Worm (Caenorhabditis elegans) whole organism, L2 larva: ENCODE data around the gene mltn-9.

Source experiments
- C34F6.9 ChIP-seq: fragments of 150-350 bp; optimal IDR thresholded peaks from 2 replicates; lab custom pipeline; 2014; ENCODE audit warnings: missing biosample characterization, missing genetic modification characterization
- Y55F3AM.14 ChIP-seq: fragments of 200-800 bp; sonication (Bioruptor generic); optimal IDR thresholded peaks from 2 replicates; lab custom pipeline; 2018; ENCODE audit warnings: mild to moderate bottlenecking, missing genetic modification characterization, missing compliant biosample characterization
- ama-1 ChIP-seq: fragments of 150-350 bp; optimal IDR thresholded peaks from 2 replicates; lab custom pipeline; 2018; ENCODE audit warnings: inconsistent platforms
- blmp-1 ChIP-seq: sonication (generic microtip); optimal IDR thresholded peaks from 2 replicates; lab custom pipeline; 2017; ENCODE audit warnings: missing genetic modification characterization, mild to moderate bottlenecking, missing compliant biosample characterization, antibody characterized with exemption, moderate library complexity; ENCODE audit not compliant: insufficient read depth
- ceh-16 ChIP-seq: fragments of 150-350 bp; optimal IDR thresholded peaks from 2 replicates; lab custom pipeline; 2014; ENCODE audit warnings: missing biosample characterization, missing genetic modification characterization
- crh-2 ChIP-seq: sonication (generic microtip); optimal IDR thresholded peaks from 2 replicates; lab custom pipeline; 2017; ENCODE audit warnings: missing biosample characterization, missing genetic modification characterization
- dmd-4 ChIP-seq: sonication (generic microtip); optimal IDR thresholded peaks from 2 replicates; lab custom pipeline; 2017; ENCODE audit warnings: missing biosample characterization, missing genetic modification characterization
- egl-27 ChIP-seq: sonication (generic microtip); optimal IDR thresholded peaks from 3 replicates; lab custom pipeline; 2017; ENCODE audit warnings: missing biosample characterization, missing genetic modification reagents, missing genetic modification characterization
- elt-1 ChIP-seq: fragments of 150-350 bp; optimal IDR thresholded peaks from 2 replicates; lab custom pipeline; 2014; ENCODE audit warnings: missing biosample characterization, missing genetic modification characterization
- fos-1 ChIP-seq: fragments of 150-350 bp; optimal IDR thresholded peaks from 2 replicates; lab custom pipeline; 2014; ENCODE audit warnings: missing biosample characterization, missing genetic modification characterization
- lin-11 ChIP-seq: fragments of 150-350 bp; sonication (generic microtip); optimal IDR thresholded peaks from 2 replicates; lab custom pipeline; 2014; ENCODE audit warnings: missing biosample characterization, missing genetic modification characterization, inconsistent platforms, mixed read lengths
- lin-13 ChIP-seq: fragments of 150-350 bp; optimal IDR thresholded peaks from 2 replicates; lab custom pipeline; 2014; ENCODE audit warnings: missing biosample characterization, missing genetic modification reagents, missing genetic modification characterization
- lin-39 ChIP-seq: fragments of 150-350 bp; optimal IDR thresholded peaks from 2 replicates; lab custom pipeline; 2014; ENCODE audit warnings: missing biosample characterization, missing genetic modification reagents, missing genetic modification characterization
- lsy-2 ChIP-seq, 2 experiments: fragments of 150-350 bp in 1 of 2; sonication (generic microtip) in 1 of 2; optimal IDR thresholded peaks; 2 replicates each; lab custom pipeline; 2014 to 2017; ENCODE audit warnings: missing biosample characterization in 2 of 2, missing genetic modification characterization in 2 of 2
- mab-5 ChIP-seq: fragments of 150-350 bp; optimal IDR thresholded peaks from 2 replicates; lab custom pipeline; 2014; ENCODE audit warnings: missing biosample characterization, missing genetic modification characterization
- mbf-1 ChIP-seq: sonication (generic microtip); optimal IDR thresholded peaks from 2 replicates; lab custom pipeline; 2017; ENCODE audit warnings: missing biosample characterization, missing genetic modification characterization
- mdl-1 ChIP-seq, 2 experiments: fragments of 150-350 bp in 1 of 2; sonication (generic microtip) in 1 of 2; optimal IDR thresholded peaks; 2 replicates each; lab custom pipeline; 2017; ENCODE audit warnings: missing biosample characterization in 2 of 2, missing genetic modification characterization in 2 of 2
- nhr-10 ChIP-seq: sonication (generic microtip); optimal IDR thresholded peaks from 2 replicates; lab custom pipeline; 2017; ENCODE audit warnings: missing biosample characterization, missing genetic modification characterization
- nhr-11 ChIP-seq: fragments of 150-350 bp; optimal IDR thresholded peaks from 2 replicates; lab custom pipeline; 2014; ENCODE audit warnings: missing biosample characterization, missing genetic modification characterization
- nhr-12 ChIP-seq: fragments of 150-350 bp; optimal IDR thresholded peaks from 2 replicates; lab custom pipeline; 2014; ENCODE audit warnings: missing biosample characterization, missing genetic modification characterization
- nhr-129 ChIP-seq: fragments of 150-350 bp; optimal IDR thresholded peaks from 2 replicates; lab custom pipeline; 2014; ENCODE audit warnings: missing biosample characterization, missing genetic modification characterization
- nhr-21 ChIP-seq: fragments of 150-350 bp; optimal IDR thresholded peaks from 2 replicates; lab custom pipeline; 2014; ENCODE audit warnings: missing biosample characterization, missing genetic modification characterization
- nhr-23 ChIP-seq: fragments of 150-350 bp; optimal IDR thresholded peaks from 2 replicates; lab custom pipeline; 2014; ENCODE audit warnings: missing biosample characterization, missing genetic modification reagents, missing genetic modification characterization
- nhr-237 ChIP-seq: fragments of 150-350 bp; optimal IDR thresholded peaks from 2 replicates; lab custom pipeline; 2014; ENCODE audit warnings: missing biosample characterization, missing genetic modification characterization
- nhr-25 ChIP-seq: fragments of 150-350 bp; sonication (generic microtip); optimal IDR thresholded peaks from 3 replicates; lab custom pipeline; 2014; ENCODE audit warnings: missing biosample characterization, missing genetic modification characterization
- nhr-6 ChIP-seq: fragments of 150-350 bp; optimal IDR thresholded peaks from 2 replicates; lab custom pipeline; 2014; ENCODE audit warnings: missing biosample characterization, missing genetic modification characterization
- nhr-77 ChIP-seq: fragments of 150-350 bp; optimal IDR thresholded peaks from 2 replicates; lab custom pipeline; 2014; ENCODE audit warnings: missing biosample characterization, missing genetic modification characterization
- peb-1 ChIP-seq: fragments of 150-350 bp; optimal IDR thresholded peaks from 2 replicates; lab custom pipeline; 2014; ENCODE audit warnings: missing biosample characterization, missing genetic modification characterization
- skn-1 ChIP-seq: sonication (generic microtip); optimal IDR thresholded peaks from 2 replicates; lab custom pipeline; 2017; ENCODE audit warnings: missing biosample characterization, missing genetic modification characterization
- sma-3 ChIP-seq: sonication (generic microtip); optimal IDR thresholded peaks from 2 replicates; lab custom pipeline; 2016; ENCODE audit warnings: missing genetic modification reagents, missing genetic modification characterization, missing compliant biosample characterization
- sma-9 ChIP-seq, 2 experiments: fragments of 150-350 bp in 1 of 2; sonication (generic microtip) in 1 of 2; optimal IDR thresholded peaks; 2 replicates each; lab custom pipeline; 2014 to 2016; ENCODE audit warnings: missing genetic modification characterization in 2 of 2, mild to moderate bottlenecking in 1 of 2, missing biosample characterization in 1 of 2, missing compliant biosample characterization in 1 of 2, missing genetic modification reagents in 1 of 2, moderate library complexity in 1 of 2
- snpc-4 ChIP-seq: fragments of 150-350 bp; optimal IDR thresholded peaks from 2 replicates; lab custom pipeline; 2014; ENCODE audit warnings: missing biosample characterization, missing genetic modification characterization
- unc-39 ChIP-seq: fragments of 150-350 bp; optimal IDR thresholded peaks from 2 replicates; lab custom pipeline; 2014; ENCODE audit warnings: missing biosample characterization, missing genetic modification characterization
- unc-62 ChIP-seq: fragments of 150-350 bp; optimal IDR thresholded peaks from 2 replicates; lab custom pipeline; 2014; ENCODE audit warnings: missing biosample characterization, missing genetic modification reagents, missing genetic modification characterization
- zag-1 ChIP-seq: fragments of 150-350 bp; optimal IDR thresholded peaks from 2 replicates; lab custom pipeline; 2014; ENCODE audit warnings: missing biosample characterization, missing genetic modification characterization
- ztf-1 ChIP-seq: fragments of 200-800 bp; sonication (Bioruptor generic); conservative IDR thresholded peaks from 2 replicates; pipeline ENCODE4 v1.3.6; 2022; ENCODE audit warnings: missing genetic modification characterization, missing compliant biosample characterization
- ztf-4 ChIP-seq: fragments of 150-350 bp; optimal IDR thresholded peaks from 2 replicates; lab custom pipeline; 2014; ENCODE audit warnings: missing biosample characterization, missing genetic modification characterization

Gene mltn-9

ce11 chrII:14599284-14599862 lies 16.5 kb upstream of the mltn-9 start:
- no peak for TF ChIP-seq mdl-1 (tag; optimal IDR thresholded peaks at IDR 0.05; lab: Kevin White, UChicago)
- no peak for TF ChIP-seq egl-27 (tag; lab: Kevin White, UChicago)
- no peak for TF ChIP-seq nhr-237 (tag; lab: Kevin White, UChicago)
- TF ChIP-seq ceh-16, result no peak
- no peak for TF ChIP-seq C34F6.9 (tag; lab: Kevin White, UChicago)
- TF ChIP-seq nhr-77 (tag; lab: Kevin White, UChicago), result no peak
- TF ChIP-seq nhr-11, result no peak
- no peak for TF ChIP-seq sma-3 (GFP tag; lab: Kevin White, UChicago)
- no peak for TF ChIP-seq nhr-23 (tag; lab: Kevin White, UChicago)
- TF ChIP-seq lin-11 (tag; lab: Kevin White, UChicago), result no peak
- TF ChIP-seq unc-62, result no peak
- no peak for TF ChIP-seq unc-39
- no peak for TF ChIP-seq nhr-21 (tag; lab: Kevin White, UChicago)
- TF ChIP-seq fos-1 (tag; lab: Kevin White, UChicago), result no peak

DNA sequence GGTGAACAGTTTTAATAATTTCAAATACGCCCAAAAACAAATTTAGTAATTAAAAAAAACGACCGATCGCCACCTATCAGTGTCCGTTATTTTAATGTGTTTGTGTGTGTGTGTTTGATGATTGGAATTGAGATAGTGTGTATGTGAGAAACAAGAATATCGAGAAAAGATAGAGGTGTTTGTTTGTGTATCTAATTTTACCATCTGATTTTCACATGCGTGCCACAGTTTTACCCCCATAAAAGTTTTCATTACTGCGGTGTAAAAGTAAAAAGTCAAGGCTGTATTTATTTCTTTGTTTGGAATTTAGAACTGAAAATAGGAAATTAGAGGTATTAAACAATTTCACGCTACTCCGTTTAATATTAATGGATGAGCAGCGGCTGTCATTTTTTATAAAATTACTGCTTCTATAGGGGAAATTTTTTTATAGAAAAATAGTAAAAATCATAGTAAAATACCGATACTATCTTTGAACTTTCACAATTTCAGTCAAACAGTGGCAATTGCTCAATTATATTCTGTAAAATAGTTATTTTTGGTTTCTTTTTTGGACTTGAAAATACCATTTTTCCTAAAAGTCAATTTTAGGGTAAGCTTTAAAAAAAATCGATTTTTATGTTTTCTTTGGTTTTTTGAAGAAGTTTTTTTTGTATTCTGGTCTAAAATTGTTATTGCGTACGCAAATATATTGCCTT lies 15.8 kb upstream of the mltn-9 start:
- TF ChIP-seq nhr-129 (tag; lab: Kevin White, UChicago), result peak; percentile 36
- no peak for TF ChIP-seq lin-13
- peak; percentile 27 for TF ChIP-seq nhr-25 (tag; lab: Kevin White, UChicago)
- TF ChIP-seq Y55F3AM.14 (GFP tag; lab: Kevin White, UChicago), result no peak
- peak; percentile 26 for TF ChIP-seq blmp-1 (tag; lab: Kevin White, UChicago)
- peak; percentile 31 for TF ChIP-seq crh-2
- TF ChIP-seq snpc-4, result no peak
- TF ChIP-seq fos-1 (tag; lab: Kevin White, UChicago), result peak; percentile 44
- TF ChIP-seq lsy-2 (tag; optimal IDR thresholded peaks at IDR 0.05; lab: Kevin White, UChicago), result peak in 1 of 2 experiments; percentile 11
- TF ChIP-seq dmd-4 (tag; lab: Kevin White, UChicago), result no peak
- peak; percentile 68 for TF ChIP-seq sma-9 (GFP tag; optimal IDR thresholded peaks at IDR 0.05; lab: Kevin White, UChicago)
- no peak for TF ChIP-seq sma-9 (tag; optimal IDR thresholded peaks at IDR 0.05; lab: Kevin White, UChicago)
- TF ChIP-seq sma-3 (GFP tag; lab: Kevin White, UChicago), result peak; percentile 15
- TF ChIP-seq nhr-6 (tag; lab: Kevin White, UChicago), result no peak

DNA sequence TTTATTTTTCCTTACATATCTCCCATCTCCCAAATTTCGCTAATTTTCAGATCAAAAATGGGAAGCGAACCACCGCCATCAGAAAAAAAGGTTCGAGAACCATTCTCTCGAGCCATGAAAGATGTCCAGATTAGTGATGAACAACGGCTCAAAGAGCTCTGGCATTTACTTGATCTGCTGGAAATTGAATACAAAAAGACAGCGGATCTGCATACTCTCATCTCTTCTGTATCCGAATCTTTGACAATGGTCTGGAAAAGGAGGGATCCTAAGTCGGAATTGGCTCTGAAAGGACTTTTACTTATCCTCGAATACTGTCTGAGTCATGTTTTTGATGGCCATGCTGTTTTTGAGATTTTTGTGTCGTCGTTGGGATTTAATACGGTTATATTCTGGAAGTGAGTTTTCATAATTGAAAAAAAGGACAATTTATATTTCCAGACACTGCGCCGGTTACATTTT lies 15.0 kb upstream of the mltn-9 start, which contains the start of gene tps-2:
TSS of gene tps-2 (plus strand) at position 51 of the 462 bp plus-strand sequence.
- TF ChIP-seq ztf-4 (tag; lab: Kevin White, UChicago) (no peak), ama-1 (lab: Kevin White, UChicago) (peak; percentile 60)

DNA sequence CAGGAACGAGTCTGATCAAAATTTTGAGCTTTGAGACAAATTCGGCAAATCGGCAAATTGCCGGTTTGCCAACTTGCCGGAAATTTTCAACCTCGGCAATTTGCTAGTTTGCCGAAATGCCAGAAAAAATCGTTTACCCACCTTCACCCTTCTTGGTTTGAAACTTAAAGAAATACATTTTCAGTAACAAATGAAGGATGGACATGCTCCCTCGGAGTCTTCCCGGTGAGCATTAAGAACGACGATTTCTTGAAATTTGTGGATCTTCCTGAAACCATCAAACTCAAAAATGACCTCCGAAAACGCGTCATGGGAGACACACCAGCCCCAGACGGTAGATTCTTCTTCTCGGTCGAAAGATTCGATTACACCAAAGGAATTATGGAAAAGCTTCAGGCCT lies 13.1 kb upstream of the mltn-9 start:
- TF ChIP-seq nhr-10 (tag; lab: Kevin White, UChicago), result no peak
- no peak for TF ChIP-seq nhr-11
- no peak for TF ChIP-seq nhr-23 (tag; lab: Kevin White, UChicago)
- no peak for TF ChIP-seq elt-1 (tag; lab: Kevin White, UChicago)
- TF ChIP-seq Y55F3AM.14 (GFP tag; lab: Kevin White, UChicago), result no peak
- no peak for TF ChIP-seq nhr-12 (tag; lab: Kevin White, UChicago)

DNA sequence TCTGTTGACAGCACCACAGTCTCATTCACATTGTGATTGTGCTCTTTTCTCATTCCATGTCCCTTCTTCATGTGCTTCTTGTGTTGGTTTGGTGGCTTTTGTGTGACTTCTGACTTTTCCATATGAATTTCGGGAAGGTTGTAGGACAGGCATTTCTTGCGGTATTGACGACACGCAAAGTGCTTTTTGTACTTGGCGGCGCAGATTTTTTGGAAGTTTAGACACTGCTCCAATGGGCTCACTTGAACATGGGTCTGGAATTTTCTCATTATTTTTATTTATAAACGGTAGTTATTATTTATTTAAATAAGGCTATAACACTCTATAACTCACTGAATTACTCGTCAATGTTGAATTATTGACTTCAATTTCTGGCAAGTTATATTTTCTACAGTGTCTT lies 11.6 kb upstream of the mltn-9 start:
- TF ChIP-seq nhr-25 (tag; lab: Kevin White, UChicago) (no peak), Y55F3AM.14 (GFP tag; lab: Kevin White, UChicago) (no peak), lin-39 (tag; lab: Kevin White, UChicago) (no peak), nhr-237 (tag; lab: Kevin White, UChicago) (no peak), nhr-77 (tag; lab: Kevin White, UChicago) (no peak), mdl-1 (tag; optimal IDR thresholded peaks at IDR 0.05; lab: Kevin White, UChicago) (no peak), nhr-12 (tag; lab: Kevin White, UChicago) (no peak), zag-1 (no peak), ztf-1 (GFP tag; lab: Robert Waterston, UW) (no peak), skn-1 (tag; lab: Kevin White, UChicago) (no peak), fos-1 (tag; lab: Kevin White, UChicago) (no peak), peb-1 (tag; lab: Kevin White, UChicago) (no peak), nhr-23 (tag; lab: Kevin White, UChicago) (no peak), lin-11 (tag; lab: Kevin White, UChicago) (no peak), egl-27 (tag; lab: Kevin White, UChicago) (no peak), mbf-1 (tag; lab: Kevin White, UChicago) (no peak), ama-1 (lab: Kevin White, UChicago) (no peak), ztf-4 (tag; lab: Kevin White, UChicago) (no peak), blmp-1 (tag; lab: Kevin White, UChicago) (no peak), mab-5 (no peak)
